Worm (Caenorhabditis elegans) whole organism, late embryonic: ENCODE measurements around the gene ddx-35.

Experiments used
- F13H6.1 ChIP-seq: sonication (generic microtip); optimal IDR thresholded peaks from 2 replicates; lab custom pipeline; 2016; ENCODE audit warnings: missing genetic modification characterization, missing compliant biosample characterization
- T23F11.4 ChIP-seq: fragments of 200-800 bp; sonication (Bioruptor generic); optimal IDR thresholded peaks from 2 replicates; lab custom pipeline; 2018; ENCODE audit warnings: mild to moderate bottlenecking, missing genetic modification characterization, missing compliant biosample characterization
- ahr-1 ChIP-seq: sonication (generic microtip); optimal IDR thresholded peaks from 2 replicates; lab custom pipeline; 2016; ENCODE audit warnings: missing genetic modification characterization, missing compliant biosample characterization
- ceh-19 ChIP-seq: fragments of 200-800 bp; sonication (Bioruptor generic); optimal IDR thresholded peaks from 2 replicates; lab custom pipeline; 2018; ENCODE audit warnings: mild to moderate bottlenecking, missing genetic modification characterization, missing compliant biosample characterization
- ceh-22 ChIP-seq: sonication (generic microtip); optimal IDR thresholded peaks from 2 replicates; lab custom pipeline; 2017; ENCODE audit warnings: missing biosample characterization, missing genetic modification characterization
- ceh-24 ChIP-seq: sonication (generic microtip); optimal IDR thresholded peaks from 2 replicates; lab custom pipeline; 2016; ENCODE audit warnings: mild to moderate bottlenecking, missing genetic modification characterization, missing compliant biosample characterization
- ceh-30 ChIP-seq: fragments of 150-350 bp; optimal IDR thresholded peaks from 2 replicates; lab custom pipeline; 2014; ENCODE audit warnings: missing biosample characterization, missing genetic modification characterization
- ceh-31 ChIP-seq: sonication (generic microtip); optimal IDR thresholded peaks from 2 replicates; lab custom pipeline; 2016; ENCODE audit warnings: missing genetic modification characterization, missing compliant biosample characterization
- ceh-34 ChIP-seq: sonication (generic microtip); optimal IDR thresholded peaks from 2 replicates; lab custom pipeline; 2016; ENCODE audit warnings: mild to moderate bottlenecking, missing genetic modification characterization, missing compliant biosample characterization
- ceh-45 ChIP-seq: fragments of 200-800 bp; sonication (Bioruptor generic); IDR thresholded peaks from 2 replicates; pipeline ENCODE4 v1.3.6; 2022; ENCODE audit warnings: missing genetic modification reagents, missing genetic modification characterization, missing compliant biosample characterization
- ceh-48 ChIP-seq: sonication (generic microtip); optimal IDR thresholded peaks from 2 replicates; lab custom pipeline; 2016; ENCODE audit warnings: missing genetic modification characterization, inconsistent platforms, missing compliant biosample characterization
- ceh-9 ChIP-seq: sonication (generic microtip); optimal IDR thresholded peaks from 2 replicates; lab custom pipeline; 2016; ENCODE audit warnings: mild to moderate bottlenecking, missing genetic modification characterization, inconsistent platforms, missing compliant biosample characterization
- elt-4 ChIP-seq: sonication (generic microtip); optimal IDR thresholded peaks from 2 replicates; lab custom pipeline; 2016; ENCODE audit warnings: missing genetic modification characterization, missing compliant biosample characterization
- ets-4 ChIP-seq: sonication (generic microtip); optimal IDR thresholded peaks from 2 replicates; lab custom pipeline; 2016; ENCODE audit warnings: missing genetic modification characterization, missing compliant biosample characterization
- fax-1 ChIP-seq: sonication (generic microtip); optimal IDR thresholded peaks from 2 replicates; lab custom pipeline; 2016; ENCODE audit warnings: missing genotype, missing genetic modification characterization, missing compliant biosample characterization
- gmeb-2 ChIP-seq: sonication (generic microtip); optimal IDR thresholded peaks from 2 replicates; lab custom pipeline; 2016; ENCODE audit warnings: missing genetic modification characterization, inconsistent platforms, missing compliant biosample characterization
- hlh-13 ChIP-seq: fragments of 200-800 bp; sonication (Bioruptor generic); optimal IDR thresholded peaks from 2 replicates; lab custom pipeline; 2018; ENCODE audit warnings: mild to moderate bottlenecking, missing genetic modification characterization, missing compliant biosample characterization
- hlh-15 ChIP-seq: sonication (generic microtip); optimal IDR thresholded peaks from 2 replicates; lab custom pipeline; 2016; ENCODE audit warnings: missing genetic modification characterization, missing compliant biosample characterization
- hlh-30 ChIP-seq: sonication (generic microtip); optimal IDR thresholded peaks from 2 replicates; lab custom pipeline; 2017; ENCODE audit warnings: antibody characterized with exemption, missing genetic modification characterization, missing compliant biosample characterization; ENCODE audit not compliant: insufficient read depth
- hlh-6 ChIP-seq: sonication (generic microtip); optimal IDR thresholded peaks from 2 replicates; lab custom pipeline; 2016; ENCODE audit warnings: missing genotype, missing genetic modification characterization, missing compliant biosample characterization
- lim-6 ChIP-seq: sonication (generic microtip); optimal IDR thresholded peaks from 2 replicates; lab custom pipeline; 2016; ENCODE audit warnings: missing genetic modification characterization, missing compliant biosample characterization
- lin-11 ChIP-seq: fragments of 200-800 bp; sonication (Bioruptor generic); optimal IDR thresholded peaks from 2 replicates; lab custom pipeline; 2018; ENCODE audit warnings: mild to moderate bottlenecking, missing genetic modification characterization, missing compliant biosample characterization
- madf-2 ChIP-seq: sonication (generic microtip); optimal IDR thresholded peaks from 2 replicates; lab custom pipeline; 2017; ENCODE audit warnings: missing genetic modification characterization, missing compliant biosample characterization
- mec-3 ChIP-seq: sonication (generic microtip); optimal IDR thresholded peaks from 2 replicates; lab custom pipeline; 2016; ENCODE audit warnings: borderline replicate concordance, missing genetic modification characterization, missing compliant biosample characterization
- odd-2 ChIP-seq: sonication (generic microtip); optimal IDR thresholded peaks from 2 replicates; lab custom pipeline; 2017; ENCODE audit warnings: antibody characterized with exemption, mild to moderate bottlenecking, missing genetic modification characterization, missing compliant biosample characterization
- pag-3 ChIP-seq: sonication (generic microtip); optimal IDR thresholded peaks from 2 replicates; lab custom pipeline; 2016; ENCODE audit warnings: missing compliant biosample characterization, missing genetic modification characterization, borderline replicate concordance
- pax-1 ChIP-seq: fragments of 150-350 bp; optimal IDR thresholded peaks from 2 replicates; lab custom pipeline; 2014; ENCODE audit warnings: missing biosample characterization, missing genetic modification characterization
- pha-2 ChIP-seq: sonication (generic microtip); optimal IDR thresholded peaks from 2 replicates; lab custom pipeline; 2017; ENCODE audit warnings: mild to moderate bottlenecking, missing genetic modification characterization, missing compliant biosample characterization
- pros-1 ChIP-seq: fragments of 150-350 bp; optimal IDR thresholded peaks from 2 replicates; lab custom pipeline; 2014; ENCODE audit warnings: missing biosample characterization, missing genetic modification reagents, missing genetic modification characterization
- ref-2 ChIP-seq: sonication (generic microtip); optimal IDR thresholded peaks from 2 replicates; lab custom pipeline; 2016; ENCODE audit warnings: missing genetic modification characterization, missing compliant biosample characterization
- rnt-1 ChIP-seq: sonication (generic microtip); optimal IDR thresholded peaks from 2 replicates; lab custom pipeline; 2016; ENCODE audit warnings: missing genetic modification characterization, missing compliant biosample characterization
- sox-4 ChIP-seq: sonication (generic microtip); optimal IDR thresholded peaks from 2 replicates; lab custom pipeline; 2017; ENCODE audit warnings: mild to moderate bottlenecking, missing genetic modification characterization, inconsistent platforms, missing compliant biosample characterization
- syd-9 ChIP-seq: sonication (generic microtip); optimal IDR thresholded peaks from 2 replicates; lab custom pipeline; 2016; ENCODE audit warnings: mild to moderate bottlenecking, missing genetic modification characterization, moderate library complexity, missing compliant biosample characterization
- tbx-7 ChIP-seq: sonication (generic microtip); optimal IDR thresholded peaks from 2 replicates; lab custom pipeline; 2016; ENCODE audit warnings: missing genotype, missing genetic modification characterization, missing compliant biosample characterization
- unc-3 ChIP-seq, 2 experiments: fragments of 200-800 bp in 1 of 2; sonication (Bioruptor generic) in 1 of 2; sonication (generic microtip) in 1 of 2; conservative IDR thresholded peaks in 1 of 2; optimal IDR thresholded peaks in 1 of 2; 2 replicates each; pipeline versions ENCODE4 v1.3.6 to Lab custom; 2016 to 2022; ENCODE audit warnings: missing compliant biosample characterization in 2 of 2, missing genetic modification characterization in 2 of 2, missing genetic modification reagents in 1 of 2
- unc-55 ChIP-seq: sonication (generic microtip); optimal IDR thresholded peaks from 2 replicates; lab custom pipeline; 2017; ENCODE audit warnings: missing biosample characterization, missing genetic modification reagents, missing genetic modification characterization

ddx-35 gene

DNA sequence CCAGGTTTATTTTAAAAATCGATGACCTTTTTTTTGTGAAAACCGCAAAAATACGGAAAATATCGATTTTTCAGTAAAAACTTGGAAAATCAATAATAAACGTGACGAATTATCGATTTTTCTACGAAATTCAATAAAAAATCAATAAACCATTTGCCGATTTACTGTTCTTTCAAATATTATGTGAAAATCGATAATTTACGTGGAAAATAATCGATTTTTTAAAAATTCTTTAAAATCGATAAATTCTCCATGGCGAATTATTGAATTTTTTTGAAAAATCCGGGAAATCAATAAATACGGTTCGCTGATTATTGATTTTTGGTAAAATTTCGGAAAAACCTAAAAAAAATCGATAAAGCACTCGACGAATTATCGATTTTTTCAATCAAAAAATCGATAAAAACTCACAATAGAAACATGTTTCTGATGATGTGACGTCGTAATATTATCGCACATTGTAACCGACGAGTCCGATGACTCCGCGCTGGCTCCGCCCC, 30.0 kb upstream of the ddx-35 start:
- TF ChIP-seq sox-4 (tag; lab: Kevin White, UChicago) (no peak), ceh-48 (tag; lab: Kevin White, UChicago) (peak; percentile 41)
- TF ChIP-seq, all 69 proteins: peak for 1

ce11 chrIII:1583529-1583928, 29.3 kb upstream of the ddx-35 start:
- no peak for TF ChIP-seq syd-9 (tag; lab: Kevin White, UChicago)
- TF ChIP-seq ceh-48 (tag; lab: Kevin White, UChicago): peak; percentile 89
- no peak for TF ChIP-seq pros-1 (tag; lab: Kevin White, UChicago)
- no peak for TF ChIP-seq tbx-7
- TF ChIP-seq hlh-30 (tag; lab: Kevin White, UChicago): no peak

ce11 chrIII:1580142-1580541, 25.9 kb upstream of the ddx-35 start:
- TF ChIP-seq F13H6.1: no peak
- peak; percentile 80 for TF ChIP-seq ceh-48 (tag; lab: Kevin White, UChicago)
- TF ChIP-seq, all 69 proteins: peak for 1

DNA sequence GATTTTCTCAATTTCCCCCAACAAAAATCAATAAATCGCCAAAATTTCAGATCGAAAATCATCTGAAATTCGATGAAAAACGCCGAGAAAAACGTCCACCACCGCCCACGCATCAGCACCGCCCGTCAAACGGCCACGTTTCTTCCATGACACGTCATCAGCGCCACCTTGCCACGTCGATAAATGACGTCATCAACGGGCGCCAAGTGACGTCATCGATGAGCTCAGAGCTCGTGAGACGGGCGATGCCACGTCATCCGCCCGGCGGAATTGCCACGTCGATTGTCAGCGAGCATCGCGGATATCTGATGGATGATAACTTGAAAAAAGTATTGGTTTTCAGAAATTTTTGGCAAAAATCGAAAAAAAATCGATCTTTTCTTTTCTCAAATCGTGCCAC, 24.8 kb upstream of the ddx-35 start:
- TF ChIP-seq hlh-15 (no peak), ceh-9 (tag; lab: Kevin White, UChicago) (no peak), hlh-13 (no peak), hlh-30 (tag; lab: Kevin White, UChicago) (no peak), pax-1 (tag; lab: Kevin White, UChicago) (no peak), tbx-7 (no peak), F13H6.1 (no peak), mec-3 (no peak), pag-3 (tag; lab: Kevin White, UChicago) (no peak), unc-55 (GFP tag; lab: Kevin White, UChicago) (no peak), sox-4 (tag; lab: Kevin White, UChicago) (no peak), odd-2 (tag; lab: Kevin White, UChicago) (no peak), rnt-1 (tag; lab: Kevin White, UChicago) (no peak), lim-6 (tag; lab: Kevin White, UChicago) (no peak), ceh-31 (tag; lab: Kevin White, UChicago) (no peak), elt-4 (tag; lab: Kevin White, UChicago) (no peak), ceh-45 (GFP tag; lab: Robert Waterston, UW) (no peak), ref-2 (tag; lab: Kevin White, UChicago) (no peak)

ce11 chrIII:1578566-1578965, 24.3 kb upstream of the ddx-35 start:
- TF ChIP-seq ceh-48 (tag; lab: Kevin White, UChicago): peak; percentile 59
- TF ChIP-seq lim-6 (tag; lab: Kevin White, UChicago): no peak
- no peak for TF ChIP-seq ets-4 (tag; lab: Kevin White, UChicago)
- TF ChIP-seq ceh-22 (tag; lab: Kevin White, UChicago): no peak
- no peak for TF ChIP-seq pha-2 (tag; lab: Kevin White, UChicago)
- TF ChIP-seq ahr-1 (tag; lab: Kevin White, UChicago): no peak
- no peak for TF ChIP-seq unc-3 (GFP tag; conservative IDR thresholded peaks at IDR 0.05; lab: Robert Waterston, UW)
- no peak for TF ChIP-seq unc-3 (tag; optimal IDR thresholded peaks at IDR 0.05; lab: Kevin White, UChicago)
- no peak for TF ChIP-seq ref-2 (tag; lab: Kevin White, UChicago)

- no peak for TF ChIP-seq fax-1
- TF ChIP-seq ceh-19 (GFP tag; lab: Kevin White, UChicago): no peak
- no peak for TF ChIP-seq hlh-6 (tag; lab: Kevin White, UChicago)
- no peak for TF ChIP-seq lin-11 (tag; lab: Kevin White, UChicago)
- no peak for TF ChIP-seq ceh-24 (tag; lab: Kevin White, UChicago)
- TF ChIP-seq ahr-1 (tag; lab: Kevin White, UChicago): no peak
- no peak for TF ChIP-seq mec-3
- TF ChIP-seq pha-2 (tag; lab: Kevin White, UChicago): no peak
- TF ChIP-seq tbx-7: no peak
- TF ChIP-seq ceh-34 (tag; lab: Kevin White, UChicago): no peak
- TF ChIP-seq T23F11.4 (GFP tag; lab: Kevin White, UChicago): no peak
- TF ChIP-seq madf-2 (tag; lab: Kevin White, UChicago): no peak
- no peak for TF ChIP-seq ceh-30 (tag; lab: Kevin White, UChicago)
- no peak for TF ChIP-seq ceh-45 (GFP tag; lab: Robert Waterston, UW)
- TF ChIP-seq gmeb-2 (tag; lab: Kevin White, UChicago): no peak
Measured at ce11 chrIII:1576451-1576850, 22.2 kb upstream of the ddx-35 start, which contains the start of gene Y22D7AL.7. TSS of gene Y22D7AL.7 (plus strand) at chrIII:1576751.
